Fruit fly (Drosophila melanogaster) whole organism, embryonic: ENCODE results near the gene SmydA-2.

ENCODE experiments used
- ATbp ChIP-seq: fragments of 200-800 bp; sonication (Bioruptor generic); optimal IDR thresholded peaks from 2 replicates; lab custom pipeline; 2017; ENCODE audit warnings: missing biosample characterization, mild to moderate bottlenecking, missing genetic modification characterization, missing genetic modification reagents
- Awh ChIP-seq: fragments of 200-800 bp; sonication (Bioruptor generic); IDR thresholded peaks from 2 replicates; pipeline ENCODE4, ENCODE4 v1.3.6; 2022; ENCODE audit warnings: missing biosample characterization, missing genetic modification characterization
- CG10565 ChIP-seq: fragments of 200-800 bp; sonication (Bioruptor generic); optimal IDR thresholded peaks from 3 replicates; lab custom pipeline; 2016; ENCODE audit warnings: missing biosample characterization, mild to moderate bottlenecking, missing genetic modification characterization
- CG10979 ChIP-seq: fragments of 200-800 bp; sonication (Bioruptor generic); optimal IDR thresholded peaks from 2 replicates; lab custom pipeline; 2018; ENCODE audit warnings: missing biosample characterization, mild to moderate bottlenecking, missing genetic modification characterization, moderate library complexity
- CG11398 ChIP-seq: fragments of 200-800 bp; sonication (Bioruptor generic); optimal IDR thresholded peaks from 2 replicates; lab custom pipeline; 2016; ENCODE audit warnings: missing biosample characterization, missing genetic modification characterization
- CG11560 ChIP-seq: fragments of 200-800 bp; sonication (Bioruptor generic); IDR thresholded peaks from 3 replicates; pipeline ENCODE4 v1.3.6; 2022; ENCODE audit warnings: missing biosample characterization, missing genetic modification characterization
- CG11696 ChIP-seq: fragments of 200-800 bp; sonication (Bioruptor generic); IDR thresholded peaks from 2 replicates; pipeline ENCODE4 v1.3.6; 2022; ENCODE audit warnings: missing biosample characterization, missing genetic modification characterization
- CG13775 ChIP-seq: fragments of 200-800 bp; sonication (Bioruptor generic); optimal IDR thresholded peaks from 3 replicates; lab custom pipeline; 2017; ENCODE audit warnings: missing biosample characterization, mild to moderate bottlenecking, missing genetic modification characterization
- CG15514 ChIP-seq: fragments of 200-800 bp; sonication (Bioruptor generic); optimal IDR thresholded peaks from 3 replicates; lab custom pipeline; 2017; ENCODE audit warnings: missing biosample characterization, missing genetic modification characterization, mild to moderate bottlenecking, moderate library complexity, missing genetic modification reagents
- CG18764 ChIP-seq: fragments of 200-800 bp; sonication (Bioruptor generic); optimal IDR thresholded peaks from 3 replicates; lab custom pipeline; 2016; ENCODE audit warnings: missing biosample characterization, missing genetic modification characterization
- CG2202 ChIP-seq: fragments of 200-800 bp; sonication (Bioruptor generic); optimal IDR thresholded peaks from 2 replicates; lab custom pipeline; 2018; ENCODE audit warnings: missing biosample characterization, mild to moderate bottlenecking, missing genetic modification characterization
- CG2875 ChIP-seq: fragments of 200-800 bp; sonication (Bioruptor generic); optimal IDR thresholded peaks from 2 replicates; lab custom pipeline; 2017; ENCODE audit warnings: missing biosample characterization, mild to moderate bottlenecking, missing genetic modification characterization, missing genetic modification reagents
- CG30431 ChIP-seq: fragments of 200-800 bp; sonication (Bioruptor generic); optimal IDR thresholded peaks from 2 replicates; lab custom pipeline; 2017; ENCODE audit warnings: missing biosample characterization, missing genetic modification characterization
- CG31224 ChIP-seq: fragments of 200-800 bp; sonication (Bioruptor generic); IDR thresholded peaks from 2 replicates; pipeline ENCODE4 v1.3.6; 2022; ENCODE audit warnings: missing biosample characterization, missing genetic modification characterization
- CG3838 ChIP-seq: fragments of 200-800 bp; sonication (Bioruptor generic); optimal IDR thresholded peaks from 3 replicates; lab custom pipeline; 2016; ENCODE audit warnings: missing biosample characterization, missing genetic modification characterization
- CG4282 ChIP-seq: fragments of 200-800 bp; sonication (Bioruptor generic); optimal IDR thresholded peaks from 2 replicates; lab custom pipeline; 2016; ENCODE audit warnings: missing biosample characterization, missing genetic modification characterization
- CG5953 ChIP-seq: fragments of 200-800 bp; sonication (Bioruptor generic); IDR thresholded peaks from 2 replicates; pipeline ENCODE4 v1.3.6; 2022; ENCODE audit warnings: missing biosample characterization, missing genetic modification characterization
- CG7357 ChIP-seq: fragments of 200-800 bp; sonication (Bioruptor generic); IDR thresholded peaks from 3 replicates; pipeline ENCODE4 v1.3.6; 2022; ENCODE audit warnings: missing biosample characterization, missing genetic modification characterization
- CG7556 ChIP-seq: fragments of 200-800 bp; sonication (Bioruptor generic); optimal IDR thresholded peaks from 2 replicates; lab custom pipeline; 2017; ENCODE audit warnings: missing biosample characterization, mild to moderate bottlenecking, missing genetic modification characterization
- CG7987 ChIP-seq: fragments of 200-800 bp; sonication (Bioruptor generic); optimal IDR thresholded peaks from 2 replicates; lab custom pipeline; 2018; ENCODE audit warnings: missing biosample characterization, mild to moderate bottlenecking, missing genetic modification characterization, moderate library complexity
- Deaf1 ChIP-seq: fragments of 200-800 bp; optimal IDR thresholded peaks from 3 replicates; lab custom pipeline; 2019; ENCODE audit warnings: missing biosample characterization, mild to moderate bottlenecking, missing genetic modification characterization, moderate library complexity
- Dip2 ChIP-seq: fragments of 200-800 bp; sonication (Bioruptor generic); IDR thresholded peaks from 2 replicates; pipeline ENCODE4 v1.3.6; 2022; ENCODE audit warnings: missing biosample characterization, missing genetic modification characterization
- HHEX ChIP-seq: fragments of 200-800 bp; sonication (Bioruptor generic); optimal IDR thresholded peaks from 3 replicates; lab custom pipeline; 2017; ENCODE audit warnings: missing biosample characterization, mild to moderate bottlenecking, missing genetic modification characterization, missing genetic modification reagents
- HLH3B ChIP-seq: fragments of 200-800 bp; sonication (Bioruptor generic); IDR thresholded peaks from 2 replicates; pipeline ENCODE4 v1.3.6; 2022; ENCODE audit warnings: missing biosample characterization, missing genetic modification characterization
- Hmx ChIP-seq: fragments of 200-800 bp; sonication (Bioruptor generic); optimal IDR thresholded peaks from 2 replicates; lab custom pipeline; 2016; ENCODE audit warnings: missing biosample characterization, missing genetic modification characterization
- Nf-YC ChIP-seq: fragments of 200-800 bp; optimal IDR thresholded peaks from 3 replicates; lab custom pipeline; 2019; ENCODE audit warnings: missing biosample characterization, mild to moderate bottlenecking, missing genetic modification characterization, moderate library complexity
- PHDP ChIP-seq: fragments of 200-800 bp; sonication (Bioruptor generic); optimal IDR thresholded peaks from 3 replicates; lab custom pipeline; 2018; ENCODE audit warnings: missing biosample characterization, mild to moderate bottlenecking, missing genetic modification characterization, moderate library complexity
- Sox100B ChIP-seq: fragments of 200-800 bp; sonication (Bioruptor generic); optimal IDR thresholded peaks from 3 replicates; lab custom pipeline; 2018; ENCODE audit warnings: missing biosample characterization, mild to moderate bottlenecking, missing genetic modification characterization
- Ssrp ChIP-seq: fragments of 200-800 bp; sonication (Bioruptor generic); optimal IDR thresholded peaks from 2 replicates; lab custom pipeline; 2018; ENCODE audit warnings: missing biosample characterization, mild to moderate bottlenecking, missing genetic modification characterization, moderate library complexity
- ac ChIP-seq: fragments of 200-800 bp; sonication (Bioruptor generic); optimal IDR thresholded peaks from 3 replicates; lab custom pipeline; 2017; ENCODE audit warnings: missing biosample characterization, mild to moderate bottlenecking, missing genetic modification characterization
- cas ChIP-seq: fragments of 200-800 bp; sonication (Bioruptor generic); IDR thresholded peaks from 2 replicates; pipeline ENCODE4 v1.3.6; 2022; ENCODE audit warnings: missing biosample characterization, missing genetic modification characterization
- chm ChIP-seq: fragments of 200-800 bp; sonication (Bioruptor generic); IDR thresholded peaks from 2 replicates; pipeline ENCODE4 v1.3.6; 2022; ENCODE audit warnings: missing biosample characterization, missing genetic modification characterization
- crol ChIP-seq: fragments of 200-800 bp; sonication (Bioruptor generic); IDR thresholded peaks from 2 replicates; pipeline ENCODE4 v1.3.6; 2022; ENCODE audit warnings: missing biosample characterization, missing genetic modification characterization
- dimm ChIP-seq: fragments of 200-800 bp; sonication (Bioruptor generic); IDR thresholded peaks from 2 replicates; pipeline ENCODE4 v1.3.6; 2022; ENCODE audit warnings: missing biosample characterization, missing genetic modification characterization
- dm ChIP-seq: fragments of 200-800 bp; sonication (Bioruptor generic); optimal IDR thresholded peaks from 3 replicates; lab custom pipeline; 2016; ENCODE audit warnings: missing biosample characterization, missing genetic modification characterization
- fd3F ChIP-seq: fragments of 200-800 bp; sonication (Bioruptor generic); optimal IDR thresholded peaks from 2 replicates; lab custom pipeline; 2018; ENCODE audit warnings: missing biosample characterization, mild to moderate bottlenecking, missing genetic modification characterization, moderate library complexity
- fd64A ChIP-seq: fragments of 200-800 bp; sonication (Bioruptor generic); optimal IDR thresholded peaks from 3 replicates; lab custom pipeline; 2018; ENCODE audit warnings: missing biosample characterization, mild to moderate bottlenecking, missing genetic modification characterization
- h ChIP-seq: fragments of >200 bp; optimal IDR thresholded peaks from 2 replicates; lab custom pipeline; 2017
- hb ChIP-seq: fragments of 200-800 bp; sonication (Bioruptor generic); IDR thresholded peaks from 3 replicates; pipeline ENCODE4 v1.3.6; 2022; ENCODE audit warnings: missing biosample characterization, missing genetic modification characterization; ENCODE audit not compliant: partially characterized antibody
- hkb ChIP-seq, 2 experiments: fragments of 200-800 bp in 1 of 2; fragments of >200 bp in 1 of 2; sonication (Bioruptor generic) in 1 of 2; IDR thresholded peaks in 1 of 2; optimal IDR thresholded peaks in 1 of 2; 2 replicates each; pipeline versions ENCODE4 v1.3.6 to Lab custom; 2017 to 2022; ENCODE audit warnings: missing biosample characterization in 1 of 2, missing genetic modification characterization in 1 of 2
- kah ChIP-seq: fragments of 200-800 bp; sonication (Bioruptor generic); optimal IDR thresholded peaks from 2 replicates; lab custom pipeline; 2018; ENCODE audit warnings: missing biosample characterization, mild to moderate bottlenecking, missing genetic modification characterization
- kay ChIP-seq: fragments of 200-800 bp; sonication (Bioruptor generic); optimal IDR thresholded peaks from 2 replicates; lab custom pipeline; 2016; ENCODE audit warnings: missing biosample characterization, missing genetic modification characterization
- lmd ChIP-seq: fragments of 200-800 bp; sonication (Bioruptor generic); IDR thresholded peaks from 2 replicates; pipeline ENCODE4 v1.3.6; 2022; ENCODE audit warnings: missing biosample characterization, missing genetic modification characterization
- mld ChIP-seq: fragments of 200-800 bp; sonication (Bioruptor generic); IDR thresholded peaks from 3 replicates; pipeline ENCODE4 v1.3.6; 2022; ENCODE audit warnings: missing biosample characterization, missing genetic modification characterization; ENCODE audit not compliant: partially characterized antibody
- nmo ChIP-seq: fragments of 200-800 bp; sonication (Bioruptor generic); optimal IDR thresholded peaks from 2 replicates; lab custom pipeline; 2018; ENCODE audit warnings: missing biosample characterization, mild to moderate bottlenecking, missing genetic modification characterization, moderate library complexity
- pan ChIP-seq, 4 experiments: fragments of >200 bp in 3 of 4; fragments of 200-800 bp in 1 of 4; sonication (Bioruptor generic) in 1 of 4; optimal IDR thresholded peaks in 3 of 4; IDR thresholded peaks in 1 of 4; 2 replicates each; pipeline versions ENCODE4 v1.3.6 to Lab custom; 2017 to 2022; ENCODE audit warnings: missing biosample characterization in 2 of 4, missing genetic modification characterization in 2 of 4, mixed read lengths in 1 of 4
- psq ChIP-seq: fragments of 200-800 bp; sonication (Bioruptor generic); optimal IDR thresholded peaks from 2 replicates; lab custom pipeline; 2017; ENCODE audit warnings: missing biosample characterization, missing genetic modification characterization
- schlank ChIP-seq: fragments of 200-800 bp; sonication (Bioruptor generic); optimal IDR thresholded peaks from 2 replicates; lab custom pipeline; 2018; ENCODE audit warnings: missing biosample characterization, mild to moderate bottlenecking, missing genetic modification characterization
- sug ChIP-seq: fragments of 200-800 bp; optimal IDR thresholded peaks from 2 replicates; lab custom pipeline; 2019; ENCODE audit warnings: missing biosample characterization, mild to moderate bottlenecking, missing genetic modification characterization, moderate library complexity
- tx ChIP-seq: fragments of 200-800 bp; sonication (Bioruptor generic); optimal IDR thresholded peaks from 2 replicates; lab custom pipeline; 2016; ENCODE audit warnings: missing biosample characterization, missing genetic modification characterization

SmydA-2 gene

dm6 chr3L:19042501-19042900 is 39.4 kb upstream of the SmydA-2 start (continued):
- peak; percentile 68 for TF ChIP-seq HHEX (GFP tag; lab: Kevin White, UChicago)
- peak; percentile 35 for TF ChIP-seq sug (tag; lab: Kevin White, UChicago)
- TF ChIP-seq fd3F (GFP tag; lab: Kevin White, UChicago), result peak; percentile 46
- TF ChIP-seq hb (GFP tag; lab: Robert Waterston, UW), result no peak
- TF ChIP-seq Deaf1 (tag; lab: Kevin White, UChicago), result peak; percentile 63
- TF ChIP-seq ATbp (GFP tag; lab: Kevin White, UChicago), result peak; percentile 78
- TF ChIP-seq CG7987 (GFP tag; lab: Kevin White, UChicago), result no peak
- TF ChIP-seq dimm (GFP tag; lab: Robert Waterston, UW), result no peak
- TF ChIP-seq CG31224, result no peak; the same call in 1 of the 2 replicates
- TF ChIP-seq fd64A (GFP tag; lab: Kevin White, UChicago), result no peak
- no peak for TF ChIP-seq CG4282 (GFP tag; lab: Kevin White, UChicago)
- TF ChIP-seq CG15514 (GFP tag; lab: Kevin White, UChicago), result peak; percentile 11
- peak; percentile 95 for TF ChIP-seq nmo (GFP tag; lab: Kevin White, UChicago)
- peak; percentile 61 for TF ChIP-seq CG18764 (GFP tag; lab: Kevin White, UChicago)
- peak; percentile 3 for TF ChIP-seq tx (GFP tag; lab: Kevin White, UChicago)
- TF ChIP-seq kay, result peak; percentile 48
- TF ChIP-seq kah (GFP tag; lab: Kevin White, UChicago), result peak; percentile 58
- no peak for TF ChIP-seq CG11398 (GFP tag; lab: Kevin White, UChicago)
- TF ChIP-seq HLH3B, result peak; percentile 69
- TF ChIP-seq Ssrp (tag; lab: Kevin White, UChicago), result peak; percentile 93
- TF ChIP-seq CG5953 (GFP tag; lab: Robert Waterston, UW), result no peak
- no peak for TF ChIP-seq h (lab: Kevin White, UChicago)
- no peak for TF ChIP-seq Hmx (GFP tag; lab: Kevin White, UChicago)
- peak; percentile 87 for TF ChIP-seq PHDP (tag; lab: Kevin White, UChicago)
- peak; percentile 54 for TF ChIP-seq Nf-YC
- no peak for TF ChIP-seq CG3838 (GFP tag; lab: Kevin White, UChicago)
- no peak; the same call in 1 of the 2 replicates for TF ChIP-seq chm (GFP tag; lab: Robert Waterston, UW)
- TF ChIP-seq psq (GFP tag; lab: Kevin White, UChicago), result peak; percentile 26
- TF ChIP-seq Sox100B (GFP tag; lab: Kevin White, UChicago), result peak; percentile 91
- peak; percentile 26; the same call in 1 of the 3 replicates for TF ChIP-seq CG7357
- peak; percentile 97 for TF ChIP-seq ac (GFP tag; lab: Kevin White, UChicago)
- no peak for TF ChIP-seq pan (optimal IDR thresholded peaks at IDR 0.05; lab: Kevin White, UChicago)
- TF ChIP-seq pan (GFP tag; optimal IDR thresholded peaks at IDR 0.05 in 1 of 2, IDR thresholded peaks at IDR 0.05 in 1 of 2), result peak in 1 of 2 experiments; percentile 79
- peak; percentile 86 for TF ChIP-seq CG13775
- no peak for TF ChIP-seq dm (GFP tag; lab: Kevin White, UChicago)
- peak; percentile 29; the same call in 1 of the 2 replicates for TF ChIP-seq crol
- no peak for TF ChIP-seq schlank
- TF ChIP-seq CG11696 (GFP tag; lab: Robert Waterston, UW), result no peak
- no peak for TF ChIP-seq cas (GFP tag; lab: Robert Waterston, UW)
- peak; percentile 97 for TF ChIP-seq CG10979 (tag; lab: Kevin White, UChicago)
- no peak for TF ChIP-seq Dip2 (GFP tag; lab: Robert Waterston, UW)
- peak; percentile 56 for TF ChIP-seq CG30431 (GFP tag; lab: Kevin White, UChicago)
- TF ChIP-seq CG10565, result no peak
- TF ChIP-seq CG7556 (GFP tag; lab: Kevin White, UChicago), result peak; percentile 90
- no peak for TF ChIP-seq hkb (optimal IDR thresholded peaks at IDR 0.05; lab: Kevin White, UChicago)
- TF ChIP-seq hkb (GFP tag; IDR thresholded peaks at IDR 0.05; lab: Robert Waterston, UW), result peak; percentile 75
- TF ChIP-seq CG2875 (GFP tag; lab: Kevin White, UChicago), result peak; percentile 79
- no peak for TF ChIP-seq mld (GFP tag; lab: Robert Waterston, UW)
- TF ChIP-seq lmd (GFP tag; lab: Robert Waterston, UW), result peak; percentile 77
- TF ChIP-seq Awh, result peak; percentile 74
- peak; percentile 88 for TF ChIP-seq CG2202 (tag; lab: Kevin White, UChicago)
- TF ChIP-seq CG11560 (tag; lab: Robert Waterston, UW), result no peak
